Fruit fly (Drosophila melanogaster) whole organism, embryonic: ENCODE results near the gene bin.

Experiments used
- Ada2b ChIP-seq: fragments of 200-800 bp; sonication (Bioruptor generic); IDR thresholded peaks from 2 replicates; pipeline ENCODE4 v1.3.6; 2022; ENCODE audit warnings: missing biosample characterization, missing genetic modification characterization
- Asciz ChIP-seq: fragments of 200-800 bp; sonication (Bioruptor generic); optimal IDR thresholded peaks from 2 replicates; lab custom pipeline; 2017; ENCODE audit warnings: missing biosample characterization, mild to moderate bottlenecking, missing genetic modification characterization, missing genetic modification reagents
- Blimp-1 ChIP-seq: fragments of 200-800 bp; sonication (Bioruptor generic); optimal IDR thresholded peaks from 3 replicates; lab custom pipeline; 2018; ENCODE audit warnings: missing biosample characterization, missing genetic modification characterization, mild to moderate bottlenecking, moderate library complexity, missing genetic modification reagents
- CG10366 ChIP-seq: fragments of 200-800 bp; sonication (Bioruptor generic); IDR thresholded peaks from 2 replicates; pipeline ENCODE4 v1.3.6; 2022; ENCODE audit warnings: missing biosample characterization, missing genetic modification characterization
- CG10543 ChIP-seq: fragments of 200-800 bp; sonication (Bioruptor generic); optimal IDR thresholded peaks from 3 replicates; lab custom pipeline; 2017; ENCODE audit warnings: missing biosample characterization, mild to moderate bottlenecking, missing genetic modification characterization, moderate library complexity
- CG10959 ChIP-seq: fragments of 200-800 bp; sonication (Bioruptor generic); IDR thresholded peaks from 2 replicates; pipeline ENCODE4 v1.3.6; 2022; ENCODE audit warnings: missing biosample characterization, missing genetic modification characterization
- CG11093 ChIP-seq: fragments of 200-800 bp; sonication (Bioruptor generic); IDR thresholded peaks from 3 replicates; pipeline ENCODE4 v1.3.6; 2022; ENCODE audit warnings: missing biosample characterization, missing genetic modification characterization
- CG11696 ChIP-seq: fragments of 200-800 bp; sonication (Bioruptor generic); IDR thresholded peaks from 2 replicates; pipeline ENCODE4 v1.3.6; 2022; ENCODE audit warnings: missing biosample characterization, missing genetic modification characterization
- CG12104 ChIP-seq: fragments of 200-800 bp; sonication (Bioruptor generic); optimal IDR thresholded peaks from 3 replicates; lab custom pipeline; 2016; ENCODE audit warnings: missing biosample characterization, missing genetic modification characterization
- CG12659 ChIP-seq: fragments of 200-800 bp; sonication (Bioruptor generic); optimal IDR thresholded peaks from 3 replicates; lab custom pipeline; 2017; ENCODE audit warnings: mild to moderate bottlenecking, missing biosample characterization, missing genetic modification reagents, missing genetic modification characterization
- CG13123 ChIP-seq: fragments of 200-800 bp; sonication (Bioruptor generic); optimal IDR thresholded peaks from 2 replicates; lab custom pipeline; 2016; ENCODE audit warnings: missing biosample characterization, missing genetic modification characterization
- CG14710 ChIP-seq: fragments of 200-800 bp; sonication (Bioruptor generic); optimal IDR thresholded peaks from 3 replicates; lab custom pipeline; 2019; ENCODE audit warnings: missing biosample characterization, mild to moderate bottlenecking, missing genetic modification characterization, moderate library complexity
- CG1529 ChIP-seq: fragments of 200-800 bp; sonication (Bioruptor generic); optimal IDR thresholded peaks from 3 replicates; lab custom pipeline; 2018; ENCODE audit warnings: missing biosample characterization, missing genetic modification characterization
- CG17829 ChIP-seq: fragments of 200-800 bp; optimal IDR thresholded peaks from 2 replicates; lab custom pipeline; 2019; ENCODE audit warnings: missing biosample characterization, mild to moderate bottlenecking, missing genetic modification characterization, moderate library complexity
- CG7786 ChIP-seq: fragments of 200-800 bp; sonication (Bioruptor generic); optimal IDR thresholded peaks from 2 replicates; lab custom pipeline; 2016; ENCODE audit warnings: missing biosample characterization, missing genetic modification characterization
- CG9437 ChIP-seq: fragments of 200-800 bp; sonication (Bioruptor generic); optimal IDR thresholded peaks from 2 replicates; lab custom pipeline; 2018; ENCODE audit warnings: missing biosample characterization, mild to moderate bottlenecking, missing genetic modification characterization
- D19A ChIP-seq: fragments of 200-800 bp; optimal IDR thresholded peaks from 3 replicates; lab custom pipeline; 2019; ENCODE audit warnings: missing biosample characterization, mild to moderate bottlenecking, missing genetic modification characterization, moderate library complexity
- Deaf1 ChIP-seq: fragments of 200-800 bp; optimal IDR thresholded peaks from 3 replicates; lab custom pipeline; 2019; ENCODE audit warnings: missing biosample characterization, mild to moderate bottlenecking, missing genetic modification characterization, moderate library complexity
- E2f1 ChIP-seq: fragments of 200-800 bp; sonication (Bioruptor generic); IDR thresholded peaks from 2 replicates; pipeline ENCODE4 v1.3.6; 2022; ENCODE audit warnings: missing biosample characterization, missing genetic modification characterization
- Ets97D ChIP-seq: fragments of 200-800 bp; sonication (Bioruptor generic); optimal IDR thresholded peaks from 3 replicates; lab custom pipeline; 2016; ENCODE audit warnings: missing biosample characterization, missing genetic modification characterization
- HLHmδ ChIP-seq: fragments of 200-800 bp; sonication (Bioruptor generic); optimal IDR thresholded peaks from 2 replicates; lab custom pipeline; 2018; ENCODE audit warnings: missing biosample characterization, mild to moderate bottlenecking, missing genetic modification characterization, moderate library complexity
- HmgZ ChIP-seq: fragments of 200-800 bp; sonication (Bioruptor generic); optimal IDR thresholded peaks from 2 replicates; lab custom pipeline; 2018; ENCODE audit warnings: missing biosample characterization, mild to moderate bottlenecking, missing genetic modification characterization
- MTF-1 ChIP-seq: fragments of 200-800 bp; sonication (Bioruptor generic); optimal IDR thresholded peaks from 2 replicates; lab custom pipeline; 2018; ENCODE audit warnings: missing biosample characterization, mild to moderate bottlenecking, missing genetic modification characterization, borderline replicate concordance
- NfI ChIP-seq: fragments of 200-800 bp; sonication (Bioruptor generic); optimal IDR thresholded peaks from 3 replicates; lab custom pipeline; 2018; ENCODE audit warnings: missing biosample characterization, mild to moderate bottlenecking, missing genetic modification characterization, moderate library complexity
- Scr ChIP-seq: fragments of 200-800 bp; sonication (Bioruptor generic); IDR thresholded peaks from 2 replicates; pipeline ENCODE4 v1.3.6; 2022; ENCODE audit warnings: missing biosample characterization, missing genetic modification characterization; ENCODE audit not compliant: partially characterized antibody
- Side ChIP-seq: fragments of 200-800 bp; sonication (Bioruptor generic); optimal IDR thresholded peaks from 2 replicates; lab custom pipeline; 2016; ENCODE audit warnings: missing biosample characterization, missing genetic modification characterization
- ara ChIP-seq: fragments of 200-800 bp; sonication (Bioruptor generic); IDR thresholded peaks from 2 replicates; pipeline ENCODE4 v1.3.6; 2022; ENCODE audit warnings: missing biosample characterization, missing genetic modification characterization
- bab2 ChIP-seq: fragments of 200-800 bp; sonication (Bioruptor generic); optimal IDR thresholded peaks from 2 replicates; lab custom pipeline; 2016; ENCODE audit warnings: missing biosample characterization, missing genetic modification characterization
- bigmax ChIP-seq: fragments of 200-800 bp; sonication (Bioruptor generic); optimal IDR thresholded peaks from 2 replicates; lab custom pipeline; 2018; ENCODE audit warnings: missing biosample characterization, mild to moderate bottlenecking, missing genetic modification characterization
- bsh ChIP-seq, 2 experiments: fragments of 200-800 bp; sonication (Bioruptor generic); optimal IDR thresholded peaks; 2 replicates each; lab custom pipeline; 2017 to 2018; ENCODE audit warnings: mild to moderate bottlenecking in 2 of 2, missing biosample characterization in 2 of 2, missing genetic modification characterization in 2 of 2, moderate library complexity in 1 of 2
- chinmo ChIP-seq: fragments of 200-800 bp; sonication (Bioruptor generic); IDR thresholded peaks from 4 replicates; pipeline ENCODE4 v1.3.6; 2022; ENCODE audit warnings: missing biosample characterization, missing genetic modification characterization; ENCODE audit not compliant: partially characterized antibody
- crp ChIP-seq, 2 experiments: fragments of 200-800 bp; sonication (Bioruptor generic); optimal IDR thresholded peaks; 2 replicates in 1 of 2; 3 replicates in 1 of 2; lab custom pipeline; 2017; ENCODE audit warnings: missing biosample characterization in 2 of 2, missing genetic modification characterization in 2 of 2, mild to moderate bottlenecking in 1 of 2, moderate library complexity in 1 of 2
- dan ChIP-seq: fragments of 200-800 bp; sonication (Bioruptor generic); IDR thresholded peaks from 2 replicates; pipeline ENCODE4 v1.3.6; 2022; ENCODE audit warnings: missing biosample characterization, missing genetic modification characterization
- exex ChIP-seq: fragments of 200-800 bp; sonication (Bioruptor generic); optimal IDR thresholded peaks from 4 replicates; lab custom pipeline; 2018; ENCODE audit warnings: missing biosample characterization, mild to moderate bottlenecking, missing genetic modification characterization, moderate library complexity
- fd96Cb ChIP-seq: fragments of 200-800 bp; sonication (Bioruptor generic); optimal IDR thresholded peaks from 2 replicates; lab custom pipeline; 2018; ENCODE audit warnings: missing biosample characterization, mild to moderate bottlenecking, missing genetic modification characterization, moderate library complexity
- grau ChIP-seq: fragments of 200-800 bp; optimal IDR thresholded peaks from 3 replicates; lab custom pipeline; 2019; ENCODE audit warnings: missing biosample characterization, mild to moderate bottlenecking, missing genetic modification characterization, moderate library complexity
- gro ChIP-seq: fragments of 200-800 bp; sonication (Bioruptor generic); optimal IDR thresholded peaks from 2 replicates; lab custom pipeline; 2016; ENCODE audit warnings: missing biosample characterization, missing genetic modification characterization
- hkb ChIP-seq, 2 experiments: fragments of 200-800 bp in 1 of 2; fragments of >200 bp in 1 of 2; sonication (Bioruptor generic) in 1 of 2; IDR thresholded peaks in 1 of 2; optimal IDR thresholded peaks in 1 of 2; 2 replicates each; pipeline versions ENCODE4 v1.3.6 to Lab custom; 2017 to 2022; ENCODE audit warnings: missing biosample characterization in 1 of 2, missing genetic modification characterization in 1 of 2
- ind ChIP-seq: fragments of 200-800 bp; sonication (Bioruptor generic); optimal IDR thresholded peaks from 3 replicates; lab custom pipeline; 2016; ENCODE audit warnings: missing biosample characterization, missing genetic modification characterization
- inv ChIP-seq: fragments of 200-800 bp; sonication (Bioruptor generic); IDR thresholded peaks from 2 replicates; pipeline ENCODE4 v1.3.6; 2022; ENCODE audit warnings: missing biosample characterization, missing genetic modification characterization; ENCODE audit not compliant: partially characterized antibody
- nmo ChIP-seq: fragments of 200-800 bp; sonication (Bioruptor generic); optimal IDR thresholded peaks from 2 replicates; lab custom pipeline; 2018; ENCODE audit warnings: missing biosample characterization, mild to moderate bottlenecking, missing genetic modification characterization, moderate library complexity
- org-1 ChIP-seq: fragments of 200-800 bp; sonication (Bioruptor generic); optimal IDR thresholded peaks from 2 replicates; lab custom pipeline; 2017; ENCODE audit warnings: missing biosample characterization, missing genetic modification characterization
- pan ChIP-seq, 4 experiments: fragments of >200 bp in 3 of 4; fragments of 200-800 bp in 1 of 4; sonication (Bioruptor generic) in 1 of 4; optimal IDR thresholded peaks in 3 of 4; IDR thresholded peaks in 1 of 4; 2 replicates each; pipeline versions ENCODE4 v1.3.6 to Lab custom; 2017 to 2022; ENCODE audit warnings: missing biosample characterization in 2 of 4, missing genetic modification characterization in 2 of 4, mixed read lengths in 1 of 4
- sd ChIP-seq: fragments of 200-800 bp; sonication (Bioruptor generic); optimal IDR thresholded peaks from 3 replicates; lab custom pipeline; 2018; ENCODE audit warnings: missing biosample characterization, mild to moderate bottlenecking, missing genetic modification characterization, moderate library complexity
- stc ChIP-seq: fragments of 200-800 bp; sonication (Bioruptor generic); IDR thresholded peaks from 2 replicates; pipeline ENCODE4 v1.3.6; 2022; ENCODE audit warnings: missing biosample characterization, missing genetic modification characterization
- tll ChIP-seq, 2 experiments: fragments of 200-800 bp in 1 of 2; fragments of >200 bp in 1 of 2; sonication (Bioruptor generic) in 1 of 2; optimal IDR thresholded peaks; 2 replicates each; lab custom pipeline; 2017 to 2019; ENCODE audit warnings: missing biosample characterization in 2 of 2, missing genetic modification characterization in 2 of 2, mild to moderate bottlenecking in 1 of 2, moderate library complexity in 1 of 2
- vfl ChIP-seq: fragments of 200-800 bp; sonication (Bioruptor generic); optimal IDR thresholded peaks from 2 replicates; lab custom pipeline; 2016; ENCODE audit warnings: missing biosample characterization, missing genetic modification characterization
- vnd ChIP-seq: fragments of 200-800 bp; sonication (Bioruptor generic); IDR thresholded peaks from 3 replicates; pipeline ENCODE4 v1.3.6; 2022; ENCODE audit warnings: missing biosample characterization, missing genetic modification characterization; ENCODE audit not compliant: partially characterized antibody
- wek ChIP-seq: fragments of 200-800 bp; sonication (Bioruptor generic); optimal IDR thresholded peaks from 3 replicates; lab custom pipeline; 2018; ENCODE audit warnings: missing biosample characterization, mild to moderate bottlenecking, missing genetic modification characterization, moderate library complexity

bin gene

DNA sequence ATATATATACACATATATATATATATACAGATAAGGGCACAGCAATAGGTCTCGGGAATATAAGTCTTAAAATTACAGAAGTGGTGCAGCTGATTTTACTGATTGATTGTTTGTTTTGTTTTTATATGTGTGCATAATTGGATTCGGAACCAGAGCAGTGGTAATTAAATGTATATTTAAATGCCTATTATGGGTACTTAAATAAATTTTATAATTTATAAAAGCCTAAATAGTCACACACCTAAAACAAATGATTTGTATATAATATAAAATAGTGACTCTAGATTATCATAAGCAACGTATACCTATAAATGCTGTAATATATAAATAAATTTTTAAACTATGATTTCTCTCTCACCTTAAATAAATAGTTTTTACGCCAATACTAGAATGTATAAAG lies 19.0 kb downstream of the bin start (continued):
- TF ChIP-seq inv (GFP tag; lab: Robert Waterston, UW) (no peak), vnd (GFP tag; lab: Robert Waterston, UW) (no peak), E2f1 (GFP tag; lab: Robert Waterston, UW) (no peak), CG10959 (GFP tag; lab: Robert Waterston, UW) (no peak), crp (GFP tag; optimal IDR thresholded peaks at IDR 0.05; lab: Kevin White, UChicago) (no peak), NfI (GFP tag; lab: Kevin White, UChicago) (no peak), CG12659 (GFP tag; lab: Kevin White, UChicago) (no peak), HLHmδ (GFP tag; lab: Kevin White, UChicago) (no peak), CG12104 (GFP tag; lab: Kevin White, UChicago) (no peak), CG9437 (GFP tag; lab: Kevin White, UChicago) (peak; percentile 5), CG1529 (no peak), Ada2b (no peak), CG11093 (GFP tag; lab: Robert Waterston, UW) (no peak), HmgZ (tag; lab: Kevin White, UChicago) (no peak), fd96Cb (peak; percentile 26), Asciz (GFP tag; lab: Kevin White, UChicago) (no peak), nmo (GFP tag; lab: Kevin White, UChicago) (peak; percentile 4), MTF-1 (GFP tag; lab: Kevin White, UChicago) (no peak), Side (GFP tag; lab: Kevin White, UChicago) (no peak), Scr (GFP tag; lab: Robert Waterston, UW) (no peak), Blimp-1 (GFP tag; lab: Kevin White, UChicago) (peak; percentile 36), wek (no peak), CG17829 (tag; lab: Kevin White, UChicago) (peak; percentile 3), CG14710 (tag; lab: Kevin White, UChicago) (peak; percentile 19), CG10543 (no peak), bsh (GFP tag; optimal IDR thresholded peaks at IDR 0.05; lab: Kevin White, UChicago) (peak in 1 of 2 experiments; percentile 4), vfl (GFP tag; lab: Kevin White, UChicago) (no peak), ara (GFP tag; lab: Robert Waterston, UW) (no peak), bigmax (no peak), Ets97D (GFP tag; lab: Kevin White, UChicago) (no peak), gro (GFP tag; lab: Kevin White, UChicago) (no peak), grau (tag; lab: Kevin White, UChicago) (peak; percentile 27), Deaf1 (tag; lab: Kevin White, UChicago) (no peak), CG13123 (GFP tag; lab: Kevin White, UChicago) (no peak), sd (tag; lab: Kevin White, UChicago) (no peak), chinmo (no peak), ind (no peak), bab2 (GFP tag; lab: Kevin White, UChicago) (no peak), pan (optimal IDR thresholded peaks at IDR 0.05; lab: Kevin White, UChicago) (no peak), pan (GFP tag; optimal IDR thresholded peaks at IDR 0.05 in 1 of 2, IDR thresholded peaks at IDR 0.05 in 1 of 2) (no peak), CG11696 (GFP tag; lab: Robert Waterston, UW) (0 out of 2 replicates have a peak, but pooled peaks have one; percentile 32), hkb (optimal IDR thresholded peaks at IDR 0.05; lab: Kevin White, UChicago) (no peak), hkb (GFP tag; IDR thresholded peaks at IDR 0.05; lab: Robert Waterston, UW) (no peak), CG7786 (no peak), stc (GFP tag; lab: Robert Waterston, UW) (no peak), exex (tag; lab: Kevin White, UChicago) (no peak), CG10366 (GFP tag; lab: Robert Waterston, UW) (no peak), tll (GFP tag; optimal IDR thresholded peaks at IDR 0.05; lab: Kevin White, UChicago) (no peak), D19A (tag; lab: Kevin White, UChicago) (peak; percentile 43), dan (GFP tag; lab: Robert Waterston, UW) (no peak), org-1 (GFP tag; lab: Kevin White, UChicago) (no peak)
